Worm (Caenorhabditis elegans) whole organism, early embryonic: ENCODE data around the gene tsp-1.

Experiments
- B0310.2 ChIP-seq: sonication (generic microtip); optimal IDR thresholded peaks from 2 replicates; lab custom pipeline; 2016; ENCODE audit warnings: mild to moderate bottlenecking, missing genetic modification characterization, missing compliant biosample characterization
- F13C5.2 ChIP-seq: sonication (generic microtip); optimal IDR thresholded peaks from 2 replicates; lab custom pipeline; 2017; ENCODE audit warnings: mild to moderate bottlenecking, missing genetic modification characterization, inconsistent platforms, missing compliant biosample characterization
- ama-1 ChIP-seq: fragments of 150-350 bp; optimal IDR thresholded peaks from 2 replicates; lab custom pipeline; 2014
- ets-7 ChIP-seq: sonication (generic microtip); optimal IDR thresholded peaks from 2 replicates; lab custom pipeline; 2016; ENCODE audit warnings: missing genotype, missing genetic modification characterization, missing compliant biosample characterization
- hmbx-1 ChIP-seq: sonication (generic microtip); optimal IDR thresholded peaks from 2 replicates; lab custom pipeline; 2016; ENCODE audit warnings: mild to moderate bottlenecking, missing genetic modification characterization, missing compliant biosample characterization
- hnd-1 ChIP-seq: sonication (generic microtip); optimal IDR thresholded peaks from 2 replicates; lab custom pipeline; 2016; ENCODE audit warnings: missing genetic modification characterization, missing compliant biosample characterization
- scrt-1 ChIP-seq: fragments of 200-800 bp; sonication (Bioruptor generic); IDR thresholded peaks from 2 replicates; pipeline ENCODE4 v1.3.6; 2022; ENCODE audit warnings: missing genetic modification characterization, missing compliant biosample characterization
- sea-1 ChIP-seq: fragments of 200-800 bp; sonication (Bioruptor generic); conservative IDR thresholded peaks from 2 replicates; pipeline ENCODE4 v1.3.6; 2022; ENCODE audit warnings: missing genetic modification characterization, missing compliant biosample characterization
- tbx-11 ChIP-seq: fragments of 200-800 bp; sonication (Bioruptor generic); IDR thresholded peaks from 2 replicates; pipeline ENCODE4 v1.3.6; 2022; ENCODE audit warnings: missing genetic modification characterization, missing compliant biosample characterization
- tbx-37 ChIP-seq: fragments of 200-800 bp; sonication (Bioruptor generic); conservative IDR thresholded peaks from 2 replicates; pipeline ENCODE4 v1.3.6; 2022; ENCODE audit warnings: missing genetic modification reagents, missing genetic modification characterization, missing compliant biosample characterization
- tra-4 ChIP-seq: sonication (generic microtip); optimal IDR thresholded peaks from 2 replicates; lab custom pipeline; 2017; ENCODE audit warnings: missing genetic modification characterization, missing compliant biosample characterization

ce11 chrIII:8287519-8287918 lies 48.3 kb upstream of the tsp-1 start:
- TF ChIP-seq ama-1 (no peak), sea-1 (GFP tag; lab: Robert Waterston, UW) (no peak), tra-4 (tag; lab: Kevin White, UChicago) (no peak), hmbx-1 (tag; lab: Kevin White, UChicago) (no peak), B0310.2 (tag; lab: Kevin White, UChicago) (no peak), hnd-1 (tag; lab: Kevin White, UChicago) (no peak), F13C5.2 (tag; lab: Kevin White, UChicago) (no peak), tbx-37 (GFP tag; lab: Robert Waterston, UW) (no peak), tbx-11 (no peak), ets-7 (tag; lab: Kevin White, UChicago) (no peak), scrt-1 (no peak)
